Worm (Caenorhabditis elegans) whole organism, late embryonic: Measurements from ENCODE around the gene srj-53.

ENCODE experiments used
- C08G9.2 ChIP-seq: sonication (generic microtip); optimal IDR thresholded peaks from 2 replicates; lab custom pipeline; 2016; ENCODE audit warnings: mild to moderate bottlenecking, missing genetic modification characterization, moderate library complexity, missing compliant biosample characterization
- K02D7.2 ChIP-seq: sonication (generic microtip); optimal IDR thresholded peaks from 2 replicates; lab custom pipeline; 2017; ENCODE audit warnings: mild to moderate bottlenecking, missing genetic modification characterization, missing compliant biosample characterization
- ahr-1 ChIP-seq: sonication (generic microtip); optimal IDR thresholded peaks from 2 replicates; lab custom pipeline; 2016; ENCODE audit warnings: missing genetic modification characterization, missing compliant biosample characterization
- ama-1 ChIP-seq: fragments of 150-350 bp; optimal IDR thresholded peaks from 2 replicates; lab custom pipeline; 2014
- ceh-2 ChIP-seq: sonication (generic microtip); optimal IDR thresholded peaks from 2 replicates; lab custom pipeline; 2016; ENCODE audit warnings: missing genotype, missing genetic modification characterization, missing compliant biosample characterization
- ceh-22 ChIP-seq: sonication (generic microtip); optimal IDR thresholded peaks from 2 replicates; lab custom pipeline; 2017; ENCODE audit warnings: missing biosample characterization, missing genetic modification characterization
- ceh-24 ChIP-seq: sonication (generic microtip); optimal IDR thresholded peaks from 2 replicates; lab custom pipeline; 2016; ENCODE audit warnings: mild to moderate bottlenecking, missing genetic modification characterization, missing compliant biosample characterization
- ceh-31 ChIP-seq: sonication (generic microtip); optimal IDR thresholded peaks from 2 replicates; lab custom pipeline; 2016; ENCODE audit warnings: missing genetic modification characterization, missing compliant biosample characterization
- ceh-45 ChIP-seq: fragments of 200-800 bp; sonication (Bioruptor generic); IDR thresholded peaks from 2 replicates; pipeline ENCODE4 v1.3.6; 2022; ENCODE audit warnings: missing genetic modification reagents, missing genetic modification characterization, missing compliant biosample characterization
- ceh-48 ChIP-seq: sonication (generic microtip); optimal IDR thresholded peaks from 2 replicates; lab custom pipeline; 2016; ENCODE audit warnings: missing genetic modification characterization, inconsistent platforms, missing compliant biosample characterization
- che-1 ChIP-seq: sonication (generic microtip); optimal IDR thresholded peaks from 2 replicates; lab custom pipeline; 2016; ENCODE audit warnings: mild to moderate bottlenecking, missing genetic modification characterization, missing compliant biosample characterization
- dmd-4 ChIP-seq: sonication (generic microtip); optimal IDR thresholded peaks from 2 replicates; lab custom pipeline; 2016; ENCODE audit warnings: borderline replicate concordance, missing genetic modification characterization, missing compliant biosample characterization
- ets-4 ChIP-seq: sonication (generic microtip); optimal IDR thresholded peaks from 2 replicates; lab custom pipeline; 2016; ENCODE audit warnings: missing genetic modification characterization, missing compliant biosample characterization
- eyg-1 ChIP-seq: sonication (generic microtip); optimal IDR thresholded peaks from 2 replicates; lab custom pipeline; 2016; ENCODE audit warnings: missing genotype, missing genetic modification characterization, missing compliant biosample characterization
- gmeb-2 ChIP-seq: sonication (generic microtip); optimal IDR thresholded peaks from 2 replicates; lab custom pipeline; 2016; ENCODE audit warnings: missing genetic modification characterization, inconsistent platforms, missing compliant biosample characterization
- hlh-15 ChIP-seq: sonication (generic microtip); optimal IDR thresholded peaks from 2 replicates; lab custom pipeline; 2016; ENCODE audit warnings: missing genetic modification characterization, missing compliant biosample characterization
- hlh-6 ChIP-seq: sonication (generic microtip); optimal IDR thresholded peaks from 2 replicates; lab custom pipeline; 2016; ENCODE audit warnings: missing genotype, missing genetic modification characterization, missing compliant biosample characterization
- madf-2 ChIP-seq: sonication (generic microtip); optimal IDR thresholded peaks from 2 replicates; lab custom pipeline; 2017; ENCODE audit warnings: missing genetic modification characterization, missing compliant biosample characterization
- mec-3 ChIP-seq: sonication (generic microtip); optimal IDR thresholded peaks from 2 replicates; lab custom pipeline; 2016; ENCODE audit warnings: borderline replicate concordance, missing genetic modification characterization, missing compliant biosample characterization
- nfya-1 ChIP-seq: sonication (generic microtip); optimal IDR thresholded peaks from 2 replicates; lab custom pipeline; 2017; ENCODE audit warnings: missing genetic modification characterization, mild to moderate bottlenecking, missing compliant biosample characterization, antibody characterized with exemption, moderate library complexity
- npax-4 ChIP-seq: sonication (generic microtip); optimal IDR thresholded peaks from 2 replicates; lab custom pipeline; 2016; ENCODE audit warnings: missing genetic modification characterization, missing compliant biosample characterization
- pag-3 ChIP-seq: sonication (generic microtip); optimal IDR thresholded peaks from 2 replicates; lab custom pipeline; 2016; ENCODE audit warnings: missing compliant biosample characterization, missing genetic modification characterization, borderline replicate concordance
- pat-9 ChIP-seq: fragments of 200-800 bp; sonication (Bioruptor generic); optimal IDR thresholded peaks from 2 replicates; lab custom pipeline; 2018; ENCODE audit warnings: mild to moderate bottlenecking, missing genetic modification characterization, moderate library complexity, missing compliant biosample characterization
- pax-1 ChIP-seq: fragments of 150-350 bp; optimal IDR thresholded peaks from 2 replicates; lab custom pipeline; 2014; ENCODE audit warnings: missing biosample characterization, missing genetic modification characterization
- pha-2 ChIP-seq: sonication (generic microtip); optimal IDR thresholded peaks from 2 replicates; lab custom pipeline; 2017; ENCODE audit warnings: mild to moderate bottlenecking, missing genetic modification characterization, missing compliant biosample characterization
- pqm-1 ChIP-seq: sonication (generic microtip); optimal IDR thresholded peaks from 2 replicates; lab custom pipeline; 2016; ENCODE audit warnings: missing genetic modification characterization, missing compliant biosample characterization
- ref-2 ChIP-seq: sonication (generic microtip); optimal IDR thresholded peaks from 2 replicates; lab custom pipeline; 2016; ENCODE audit warnings: missing genetic modification characterization, missing compliant biosample characterization
- rnt-1 ChIP-seq: sonication (generic microtip); optimal IDR thresholded peaks from 2 replicates; lab custom pipeline; 2016; ENCODE audit warnings: missing genetic modification characterization, missing compliant biosample characterization
- sox-2 ChIP-seq: fragments of 200-800 bp; sonication (Bioruptor generic); IDR thresholded peaks from 2 replicates; pipeline ENCODE4 v1.3.6; 2022; ENCODE audit warnings: missing genetic modification reagents, missing genetic modification characterization, missing compliant biosample characterization
- sox-4 ChIP-seq: sonication (generic microtip); optimal IDR thresholded peaks from 2 replicates; lab custom pipeline; 2017; ENCODE audit warnings: mild to moderate bottlenecking, missing genetic modification characterization, inconsistent platforms, missing compliant biosample characterization
- syd-9 ChIP-seq: sonication (generic microtip); optimal IDR thresholded peaks from 2 replicates; lab custom pipeline; 2016; ENCODE audit warnings: mild to moderate bottlenecking, missing genetic modification characterization, moderate library complexity, missing compliant biosample characterization
- tbx-2 ChIP-seq: sonication (generic microtip); optimal IDR thresholded peaks from 2 replicates; lab custom pipeline; 2016; ENCODE audit warnings: missing genetic modification characterization, missing compliant biosample characterization
- unc-86 ChIP-seq: sonication (generic microtip); optimal IDR thresholded peaks from 2 replicates; lab custom pipeline; 2016; ENCODE audit warnings: missing genetic modification characterization, missing compliant biosample characterization
- ztf-16 ChIP-seq: sonication (generic microtip); optimal IDR thresholded peaks from 2 replicates; lab custom pipeline; 2017; ENCODE audit warnings: missing genetic modification characterization, missing compliant biosample characterization

Gene srj-53

DNA sequence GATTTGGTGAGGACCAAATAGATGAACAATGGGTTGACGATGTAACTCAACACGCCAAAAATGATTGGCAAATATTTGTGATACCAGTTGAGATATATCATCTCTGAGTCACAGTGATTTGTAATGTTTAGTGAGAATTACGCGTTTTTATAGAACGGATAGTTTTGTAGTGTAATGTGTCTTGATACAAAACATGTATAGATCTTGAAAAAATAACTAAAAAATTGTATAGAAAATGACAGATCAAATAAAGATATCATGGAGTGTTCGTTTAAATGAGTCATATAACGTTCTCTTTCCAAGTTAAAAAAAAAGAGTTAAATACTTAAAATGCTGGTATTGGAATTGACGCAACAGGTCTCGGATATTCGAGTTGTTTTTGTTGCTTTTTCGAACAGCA lies 40.1 kb downstream of the srj-53 start, which contains the start of gene srj-6:
Gene srj-6, minus strand, starts transcription at position 101 of the 400 bp plus-strand sequence.
- no peak for TF ChIP-seq unc-86
- TF ChIP-seq tbx-2 (tag; lab: Kevin White, UChicago): no peak
- no peak for TF ChIP-seq pqm-1 (tag; lab: Kevin White, UChicago)
- no peak for TF ChIP-seq hlh-6 (tag; lab: Kevin White, UChicago)
- no peak for TF ChIP-seq eyg-1 (tag; lab: Kevin White, UChicago)
- TF ChIP-seq sox-4 (tag; lab: Kevin White, UChicago): no peak
- TF ChIP-seq madf-2: no peak
- no peak for TF ChIP-seq mec-3 (tag; lab: Kevin White, UChicago)

ce11 chrV:652940-653339 lies 41.6 kb downstream of the srj-53 start, which contains the start of gene srj-5:
TSS of gene srj-5 (minus strand) at chrV:653040.
- TF ChIP-seq pqm-1 (tag; lab: Kevin White, UChicago) (no peak), ets-4 (tag; lab: Kevin White, UChicago) (no peak), ceh-2 (no peak), ceh-22 (no peak), che-1 (tag; lab: Kevin White, UChicago) (no peak), ztf-16 (no peak), hlh-15 (tag; lab: Kevin White, UChicago) (no peak), dmd-4 (tag; lab: Kevin White, UChicago) (no peak), ceh-31 (tag; lab: Kevin White, UChicago) (no peak), sox-2 (no peak), pat-9 (tag; lab: Kevin White, UChicago) (no peak), rnt-1 (tag; lab: Kevin White, UChicago) (no peak), gmeb-2 (no peak), pax-1 (tag; lab: Kevin White, UChicago) (no peak)

DNA sequence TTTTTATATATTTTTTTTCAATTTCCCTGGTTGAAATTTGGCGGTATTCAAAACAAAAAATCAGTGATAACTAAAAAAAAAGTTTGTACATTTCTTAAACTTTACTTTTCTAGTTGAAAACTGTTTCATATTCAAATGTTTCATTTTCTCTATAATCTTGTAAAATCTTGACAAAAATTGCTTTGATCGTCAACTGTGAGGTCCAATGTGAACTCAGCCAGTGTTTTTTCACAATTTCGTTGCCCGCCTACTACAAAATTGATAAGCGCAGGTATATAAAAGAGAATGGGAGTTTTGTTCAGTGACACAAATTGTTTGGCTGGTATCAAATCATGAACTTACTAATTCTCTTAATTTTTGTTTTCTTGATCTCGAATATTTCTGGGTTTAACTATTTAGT lies 47.6 kb downstream of the srj-53 start, which contains the start of gene ugt-42:
Gene ugt-42, plus strand, starts transcription at position 301 of the 400 bp plus-strand sequence.
- TF ChIP-seq dmd-4 (tag; lab: Kevin White, UChicago): no peak
- no peak for TF ChIP-seq ztf-16
- TF ChIP-seq ahr-1 (tag; lab: Kevin White, UChicago): no peak
- no peak for TF ChIP-seq ama-1 (lab: Kevin White, UChicago)
- TF ChIP-seq gmeb-2: no peak
- no peak for TF ChIP-seq ceh-31 (tag; lab: Kevin White, UChicago)
- TF ChIP-seq pha-2 (tag; lab: Kevin White, UChicago): no peak
- TF ChIP-seq ref-2 (tag; lab: Kevin White, UChicago): no peak
- TF ChIP-seq sox-2: no peak
- TF ChIP-seq ceh-24 (tag; lab: Kevin White, UChicago): no peak
- no peak for TF ChIP-seq nfya-1 (tag; lab: Kevin White, UChicago)

DNA sequence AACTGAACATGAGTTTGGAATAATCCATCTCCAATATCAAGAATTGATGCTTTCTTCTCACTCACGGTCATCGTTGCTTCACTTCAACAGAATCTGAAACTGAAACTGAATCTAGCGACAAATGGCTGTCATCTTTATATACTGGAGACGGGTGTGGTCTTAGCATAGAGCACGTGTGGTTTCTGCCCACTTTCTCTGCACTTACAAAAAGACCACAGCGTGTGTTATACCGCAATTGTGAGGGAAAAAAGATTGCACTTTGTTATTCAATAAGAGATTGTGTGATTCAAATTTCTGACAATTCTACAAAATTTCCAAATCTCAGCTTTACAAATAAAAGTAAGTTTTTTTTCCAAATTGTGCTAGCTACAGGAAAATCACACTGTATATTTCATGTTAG lies 48.4 kb downstream of the srj-53 start, which contains the start of gene F48G7.12:
Gene F48G7.12, minus strand, starts transcription at position 101 of the 400 bp plus-strand sequence.
- TF ChIP-seq pat-9 (tag; lab: Kevin White, UChicago): no peak
- no peak for TF ChIP-seq C08G9.2
- TF ChIP-seq rnt-1 (tag; lab: Kevin White, UChicago): no peak
- no peak for TF ChIP-seq ceh-45 (GFP tag; lab: Robert Waterston, UW)
- no peak for TF ChIP-seq K02D7.2 (tag; lab: Kevin White, UChicago)
- TF ChIP-seq pag-3 (tag; lab: Kevin White, UChicago): no peak
- no peak for TF ChIP-seq ceh-22
- no peak for TF ChIP-seq syd-9 (tag; lab: Kevin White, UChicago)
- TF ChIP-seq npax-4 (tag; lab: Kevin White, UChicago): no peak
- TF ChIP-seq hlh-6 (tag; lab: Kevin White, UChicago): no peak
- TF ChIP-seq ceh-24 (tag; lab: Kevin White, UChicago): no peak
- no peak for TF ChIP-seq sox-4 (tag; lab: Kevin White, UChicago)
- no peak for TF ChIP-seq nfya-1 (tag; lab: Kevin White, UChicago)
- no peak for TF ChIP-seq ceh-48 (tag; lab: Kevin White, UChicago)
- TF ChIP-seq, all 69 proteins: peak for 0
